Worm (Caenorhabditis elegans) whole organism, young adult: ENCODE data around the gene sec-15.

Source experiments
- C17E4.6 ChIP-seq: fragments of 200-800 bp; sonication (Bioruptor generic); IDR thresholded peaks from 2 replicates; pipeline ENCODE4 v1.3.6; 2022; ENCODE audit warnings: missing genetic modification reagents, missing genetic modification characterization, missing compliant biosample characterization
- F57C9.4 ChIP-seq: sonication (generic microtip); optimal IDR thresholded peaks from 2 replicates; lab custom pipeline; 2017; ENCODE audit warnings: mild to moderate bottlenecking, missing genetic modification characterization, missing compliant biosample characterization
- attf-5 ChIP-seq: fragments of 200-800 bp; sonication (Bioruptor generic); optimal IDR thresholded peaks from 2 replicates; lab custom pipeline; 2018; ENCODE audit warnings: mild to moderate bottlenecking, missing genetic modification characterization, missing compliant biosample characterization
- ceh-100 ChIP-seq: fragments of 200-800 bp; sonication (Bioruptor generic); IDR thresholded peaks from 2 replicates; pipeline ENCODE4 v1.3.6; 2022; ENCODE audit warnings: missing genetic modification reagents, missing genetic modification characterization, missing compliant biosample characterization
- egrh-3 ChIP-seq: fragments of 200-800 bp; sonication (Bioruptor generic); IDR thresholded peaks from 2 replicates; pipeline ENCODE4 v1.3.6; 2022; ENCODE audit warnings: missing genetic modification reagents, missing genetic modification characterization, missing compliant biosample characterization
- hmg-20 ChIP-seq: fragments of 200-800 bp; sonication (Bioruptor generic); IDR thresholded peaks from 2 replicates; pipeline ENCODE4 v1.3.6; 2022; ENCODE audit warnings: missing genetic modification reagents, missing genetic modification characterization, missing compliant biosample characterization
- let-526 ChIP-seq: fragments of 200-800 bp; sonication (Bioruptor generic); IDR thresholded peaks from 2 replicates; pipeline ENCODE4 v1.3.6; 2022; ENCODE audit warnings: missing genetic modification reagents, missing genetic modification characterization, missing compliant biosample characterization
- pha-4 ChIP-seq: fragments of 150-350 bp; sonication (generic microtip); optimal IDR thresholded peaks from 2 replicates; lab custom pipeline; 2014; ENCODE audit warnings: missing biosample characterization, missing genetic modification reagents, missing genetic modification characterization
- sptf-2 ChIP-seq: fragments of 200-800 bp; sonication (Bioruptor generic); optimal IDR thresholded peaks from 2 replicates; lab custom pipeline; 2018; ENCODE audit warnings: mild to moderate bottlenecking, missing genetic modification characterization, missing compliant biosample characterization
- unc-130 ChIP-seq: sonication (generic microtip); optimal IDR thresholded peaks from 2 replicates; lab custom pipeline; 2016; ENCODE audit warnings: missing genetic modification reagents, missing genetic modification characterization, missing compliant biosample characterization
- xnd-1 ChIP-seq: sonication (generic microtip); optimal IDR thresholded peaks from 2 replicates; lab custom pipeline; 2016; ENCODE audit warnings: missing genotype, missing genetic modification reagents, missing genetic modification characterization, missing compliant biosample characterization
- zfh-2 ChIP-seq: fragments of 200-800 bp; sonication (Bioruptor generic); conservative IDR thresholded peaks from 2 replicates; pipeline ENCODE4 v1.3.6; 2022; ENCODE audit warnings: missing genetic modification reagents, missing genetic modification characterization, missing compliant biosample characterization
- ztf-28 ChIP-seq: fragments of 200-800 bp; sonication (Bioruptor generic); IDR thresholded peaks from 2 replicates; pipeline ENCODE4 v1.3.6; 2022; ENCODE audit warnings: missing genetic modification reagents, missing genetic modification characterization, missing compliant biosample characterization
- ztf-3 ChIP-seq: fragments of 200-800 bp; sonication (Bioruptor generic); optimal IDR thresholded peaks from 2 replicates; lab custom pipeline; 2018; ENCODE audit warnings: mild to moderate bottlenecking, missing genetic modification characterization, missing compliant biosample characterization

ce11 chrX:8878709-8879108, 43.2 kb upstream of the sec-15 start:
- no peak for TF ChIP-seq attf-5
- TF ChIP-seq unc-130 (GFP tag; lab: Kevin White, UChicago) = no peak
- TF ChIP-seq xnd-1 (tag; lab: Kevin White, UChicago) = no peak
- no peak for TF ChIP-seq C17E4.6 (GFP tag; lab: Robert Waterston, UW)
- no peak for TF ChIP-seq hmg-20 (GFP tag; lab: Robert Waterston, UW)
- no peak for TF ChIP-seq ceh-100
- TF ChIP-seq pha-4 (tag; lab: Kevin White, UChicago) = no peak
- no peak for TF ChIP-seq ztf-28
- no peak for TF ChIP-seq ztf-3
- TF ChIP-seq sptf-2 (GFP tag; lab: Kevin White, UChicago) = no peak
- no peak for TF ChIP-seq zfh-2 (GFP tag; lab: Robert Waterston, UW)
- TF ChIP-seq egrh-3 (GFP tag; lab: Robert Waterston, UW) = no peak
- TF ChIP-seq F57C9.4 (tag; lab: Kevin White, UChicago) = no peak
- TF ChIP-seq let-526 (GFP tag; lab: Robert Waterston, UW) = no peak
